Worm (Caenorhabditis elegans): ENCODE measurements around the gene mab-23.

ce11 chrV:10671618-10672017 lies 38.8 kb downstream of the mab-23 start, which contains the start of gene ceh-22:
- TF ChIP-seq W03F9.2 (tag; optimal IDR thresholded peaks at IDR 0.05): no peak
- no peak for TF ChIP-seq dao-5 (tag; optimal IDR thresholded peaks at IDR 0.05)
